Worm (Caenorhabditis elegans) whole organism, midembryonic: Measurements from ENCODE around the gene srw-109.

Experiments
- T22C8.4 ChIP-seq: fragments of 200-800 bp; sonication (Bioruptor generic); IDR thresholded peaks from 2 replicates; pipeline ENCODE4 v1.3.6; 2022; ENCODE audit warnings: missing genetic modification characterization, missing compliant biosample characterization
- cog-1 ChIP-seq: sonication (generic microtip); optimal IDR thresholded peaks from 2 replicates; lab custom pipeline; 2016; ENCODE audit warnings: missing genetic modification characterization, missing compliant biosample characterization
- flt-1 ChIP-seq: fragments of 200-800 bp; sonication (Bioruptor generic); IDR thresholded peaks from 2 replicates; pipeline ENCODE4 v1.3.6; 2022; ENCODE audit warnings: missing genetic modification characterization, missing compliant biosample characterization
- klf-2 ChIP-seq: fragments of 200-800 bp; sonication (Bioruptor generic); conservative IDR thresholded peaks from 2 replicates; pipeline ENCODE4 v1.3.6; 2022; ENCODE audit warnings: missing genetic modification reagents, missing genetic modification characterization, missing compliant biosample characterization
- med-1 ChIP-seq: sonication (generic microtip); optimal IDR thresholded peaks from 2 replicates; lab custom pipeline; 2017; ENCODE audit warnings: missing genetic modification characterization, mild to moderate bottlenecking, missing compliant biosample characterization, antibody characterized with exemption, missing genetic modification reagents; ENCODE audit not compliant: insufficient read depth
- ref-1 ChIP-seq: fragments of 200-800 bp; sonication (Bioruptor generic); conservative IDR thresholded peaks from 2 replicates; pipeline ENCODE4 v1.3.6; 2022; ENCODE audit warnings: missing genetic modification reagents, missing genetic modification characterization, missing compliant biosample characterization
- tab-1 ChIP-seq: fragments of 200-800 bp; sonication (Bioruptor generic); IDR thresholded peaks from 2 replicates; pipeline ENCODE4 v1.3.6; 2022; ENCODE audit warnings: missing genetic modification characterization, missing compliant biosample characterization
- ztf-23 ChIP-seq: fragments of 200-800 bp; sonication (Bioruptor generic); IDR thresholded peaks from 2 replicates; pipeline ENCODE4 v1.3.6; 2022; ENCODE audit warnings: missing genetic modification reagents, missing genetic modification characterization, missing compliant biosample characterization

DNA sequence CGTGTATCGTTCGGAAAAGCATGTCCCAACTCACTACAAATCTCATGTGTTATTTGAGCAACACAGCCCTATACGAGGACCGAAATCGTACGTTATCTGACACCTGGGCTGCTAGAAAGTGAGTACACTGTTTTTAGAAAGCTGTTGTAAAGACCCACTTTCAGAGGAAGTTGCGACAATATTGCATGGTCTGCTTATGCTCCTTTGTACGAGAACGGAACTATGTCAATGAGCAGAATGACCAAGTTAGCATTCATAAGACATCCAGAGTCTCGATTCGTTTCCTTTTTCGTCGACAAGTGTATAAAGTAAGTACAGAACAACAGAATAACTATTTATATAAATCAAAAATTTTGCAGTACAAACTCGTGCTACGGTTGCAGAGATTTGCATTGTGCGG lies 31.8 kb downstream of the srw-109 start:
- TF ChIP-seq cog-1 (tag; lab: Kevin White, UChicago), result no peak
- TF ChIP-seq flt-1, result no peak
- TF ChIP-seq med-1 (GFP tag; lab: Kevin White, UChicago), result no peak
- TF ChIP-seq ztf-23 (GFP tag; lab: Robert Waterston, UW), result no peak
- TF ChIP-seq ref-1, result no peak
- no peak for TF ChIP-seq T22C8.4 (GFP tag; lab: Robert Waterston, UW)
- no peak for TF ChIP-seq tab-1 (GFP tag; lab: Robert Waterston, UW)
- TF ChIP-seq klf-2, result no peak
